Worm (Caenorhabditis elegans) whole organism, midembryonic: ENCODE measurements around the gene srj-21.

Experiments
- T22C8.4 ChIP-seq: fragments of 200-800 bp; sonication (Bioruptor generic); IDR thresholded peaks from 2 replicates; pipeline ENCODE4 v1.3.6; 2022; ENCODE audit warnings: missing genetic modification characterization, missing compliant biosample characterization
- cog-1 ChIP-seq: sonication (generic microtip); optimal IDR thresholded peaks from 2 replicates; lab custom pipeline; 2016; ENCODE audit warnings: missing genetic modification characterization, missing compliant biosample characterization
- flt-1 ChIP-seq: fragments of 200-800 bp; sonication (Bioruptor generic); IDR thresholded peaks from 2 replicates; pipeline ENCODE4 v1.3.6; 2022; ENCODE audit warnings: missing genetic modification characterization, missing compliant biosample characterization
- klf-2 ChIP-seq: fragments of 200-800 bp; sonication (Bioruptor generic); conservative IDR thresholded peaks from 2 replicates; pipeline ENCODE4 v1.3.6; 2022; ENCODE audit warnings: missing genetic modification reagents, missing genetic modification characterization, missing compliant biosample characterization
- med-1 ChIP-seq: sonication (generic microtip); optimal IDR thresholded peaks from 2 replicates; lab custom pipeline; 2017; ENCODE audit warnings: missing genetic modification characterization, mild to moderate bottlenecking, missing compliant biosample characterization, antibody characterized with exemption, missing genetic modification reagents; ENCODE audit not compliant: insufficient read depth
- ref-1 ChIP-seq: fragments of 200-800 bp; sonication (Bioruptor generic); conservative IDR thresholded peaks from 2 replicates; pipeline ENCODE4 v1.3.6; 2022; ENCODE audit warnings: missing genetic modification reagents, missing genetic modification characterization, missing compliant biosample characterization
- tab-1 ChIP-seq: fragments of 200-800 bp; sonication (Bioruptor generic); IDR thresholded peaks from 2 replicates; pipeline ENCODE4 v1.3.6; 2022; ENCODE audit warnings: missing genetic modification characterization, missing compliant biosample characterization
- ztf-23 ChIP-seq: fragments of 200-800 bp; sonication (Bioruptor generic); IDR thresholded peaks from 2 replicates; pipeline ENCODE4 v1.3.6; 2022; ENCODE audit warnings: missing genetic modification reagents, missing genetic modification characterization, missing compliant biosample characterization
- ztf-29 ChIP-seq: fragments of 200-800 bp; sonication (Bioruptor generic); IDR thresholded peaks from 2 replicates; pipeline ENCODE4 v1.3.6; 2022; ENCODE audit warnings: missing genetic modification reagents, missing genetic modification characterization, missing compliant biosample characterization

srj-21 gene

ce11 chrV:10756698-10757097, 11.6 kb downstream of the srj-21 start, which contains the start of gene irld-6:
irld-6 (minus strand) TSS chrV:10756798.
- TF ChIP-seq tab-1 (GFP tag; lab: Robert Waterston, UW): no peak
- no peak for TF ChIP-seq med-1
- no peak for TF ChIP-seq flt-1 (GFP tag; lab: Robert Waterston, UW)
- no peak for TF ChIP-seq klf-2 (GFP tag; lab: Robert Waterston, UW)
- TF ChIP-seq T22C8.4: no peak
- TF ChIP-seq ztf-29 (GFP tag; lab: Robert Waterston, UW): no peak
- TF ChIP-seq cog-1: no peak
- TF ChIP-seq ztf-23 (GFP tag; lab: Robert Waterston, UW): no peak

- TF ChIP-seq T22C8.4 (no peak), ztf-29 (GFP tag; lab: Robert Waterston, UW) (no peak)
Measured at ce11 chrV:10757128-10757527, 12.0 kb downstream of the srj-21 start.

ce11 chrV:10758658-10759057, 13.5 kb downstream of the srj-21 start, which contains the start of gene F28H7.8:
F28H7.8 (plus strand) TSS chrV:10758958.
- no peak for TF ChIP-seq T22C8.4
- TF ChIP-seq cog-1: no peak
- no peak for TF ChIP-seq ztf-29 (GFP tag; lab: Robert Waterston, UW)

ce11 chrV:10760839-10761238, 15.7 kb downstream of the srj-21 start:
- TF ChIP-seq flt-1 (GFP tag; lab: Robert Waterston, UW) (no peak), ztf-29 (GFP tag; lab: Robert Waterston, UW) (no peak), T22C8.4 (no peak), ref-1 (GFP tag; lab: Robert Waterston, UW) (no peak), ztf-23 (GFP tag; lab: Robert Waterston, UW) (no peak), cog-1 (no peak), klf-2 (GFP tag; lab: Robert Waterston, UW) (no peak), tab-1 (GFP tag; lab: Robert Waterston, UW) (no peak), med-1 (no peak)

- no peak for TF ChIP-seq T22C8.4
- TF ChIP-seq cog-1: no peak
- no peak for TF ChIP-seq klf-2 (GFP tag; lab: Robert Waterston, UW)
- no peak for TF ChIP-seq flt-1 (GFP tag; lab: Robert Waterston, UW)
- TF ChIP-seq med-1: no peak
- TF ChIP-seq tab-1 (GFP tag; lab: Robert Waterston, UW): no peak
- TF ChIP-seq ztf-23 (GFP tag; lab: Robert Waterston, UW): no peak
- TF ChIP-seq ztf-29 (GFP tag; lab: Robert Waterston, UW): no peak
- no peak for TF ChIP-seq ref-1 (GFP tag; lab: Robert Waterston, UW)
Measured at ce11 chrV:10762695-10763094, 17.6 kb downstream of the srj-21 start, which contains the start of gene sre-6. sre-6 (minus strand) TSS chrV:10762795.

ce11 chrV:10764066-10764465, 18.9 kb downstream of the srj-21 start, which contains the start of gene ocr-1:
ocr-1 (plus strand) TSS chrV:10764366.
- TF ChIP-seq cog-1 (no peak), klf-2 (GFP tag; lab: Robert Waterston, UW) (no peak), flt-1 (GFP tag; lab: Robert Waterston, UW) (no peak), ref-1 (GFP tag; lab: Robert Waterston, UW) (no peak), ztf-29 (GFP tag; lab: Robert Waterston, UW) (no peak), ztf-23 (GFP tag; lab: Robert Waterston, UW) (no peak), T22C8.4 (no peak), med-1 (no peak), tab-1 (GFP tag; lab: Robert Waterston, UW) (no peak)

ce11 chrV:10768892-10769291, 23.8 kb downstream of the srj-21 start:
- TF ChIP-seq ref-1 (GFP tag; lab: Robert Waterston, UW) (no peak), klf-2 (GFP tag; lab: Robert Waterston, UW) (no peak), T22C8.4 (no peak), flt-1 (GFP tag; lab: Robert Waterston, UW) (no peak)

- TF ChIP-seq flt-1 (GFP tag; lab: Robert Waterston, UW) (no peak), T22C8.4 (no peak), tab-1 (GFP tag; lab: Robert Waterston, UW) (no peak)
Measured at ce11 chrV:10770026-10770425, 24.9 kb downstream of the srj-21 start, which contains the start of the genes D1054.1 and pas-2. D1054.1 (minus strand) TSS chrV:10770217. pas-2 (plus strand) TSS chrV:10770368.

- TF ChIP-seq ref-1 (GFP tag; lab: Robert Waterston, UW) (no peak), klf-2 (GFP tag; lab: Robert Waterston, UW) (no peak), T22C8.4 (no peak), tab-1 (GFP tag; lab: Robert Waterston, UW) (no peak), ztf-23 (GFP tag; lab: Robert Waterston, UW) (no peak), ztf-29 (GFP tag; lab: Robert Waterston, UW) (no peak), med-1 (no peak), flt-1 (GFP tag; lab: Robert Waterston, UW) (no peak), cog-1 (no peak)
Measured at ce11 chrV:10771390-10771789, 26.3 kb downstream of the srj-21 start, which contains the start of gene D1054.3. D1054.3 (plus strand) TSS chrV:10771451.

- no peak for TF ChIP-seq flt-1 (GFP tag; lab: Robert Waterston, UW)
- TF ChIP-seq tab-1 (GFP tag; lab: Robert Waterston, UW): no peak
- TF ChIP-seq cog-1: no peak
- no peak for TF ChIP-seq ztf-29 (GFP tag; lab: Robert Waterston, UW)
- no peak for TF ChIP-seq T22C8.4
- TF ChIP-seq klf-2 (GFP tag; lab: Robert Waterston, UW): no peak
Measured at ce11 chrV:10773216-10773615, 28.1 kb downstream of the srj-21 start.

- no peak for TF ChIP-seq cog-1
- no peak for TF ChIP-seq ztf-29 (GFP tag; lab: Robert Waterston, UW)
- no peak for TF ChIP-seq flt-1 (GFP tag; lab: Robert Waterston, UW)
- TF ChIP-seq ztf-23 (GFP tag; lab: Robert Waterston, UW): no peak
- TF ChIP-seq klf-2 (GFP tag; lab: Robert Waterston, UW): no peak
- no peak for TF ChIP-seq T22C8.4
- no peak for TF ChIP-seq tab-1 (GFP tag; lab: Robert Waterston, UW)
- no peak for TF ChIP-seq ref-1 (GFP tag; lab: Robert Waterston, UW)
- no peak for TF ChIP-seq med-1
Measured at ce11 chrV:10776528-10777055, 31.5 kb downstream of the srj-21 start, which contains the start of gene D1054.5. D1054.5 (minus strand) TSS chrV:10776578.
